Fruit fly (Drosophila melanogaster): Measurements from ENCODE around the gene CG12499.

The CG12499 gene

DNA sequence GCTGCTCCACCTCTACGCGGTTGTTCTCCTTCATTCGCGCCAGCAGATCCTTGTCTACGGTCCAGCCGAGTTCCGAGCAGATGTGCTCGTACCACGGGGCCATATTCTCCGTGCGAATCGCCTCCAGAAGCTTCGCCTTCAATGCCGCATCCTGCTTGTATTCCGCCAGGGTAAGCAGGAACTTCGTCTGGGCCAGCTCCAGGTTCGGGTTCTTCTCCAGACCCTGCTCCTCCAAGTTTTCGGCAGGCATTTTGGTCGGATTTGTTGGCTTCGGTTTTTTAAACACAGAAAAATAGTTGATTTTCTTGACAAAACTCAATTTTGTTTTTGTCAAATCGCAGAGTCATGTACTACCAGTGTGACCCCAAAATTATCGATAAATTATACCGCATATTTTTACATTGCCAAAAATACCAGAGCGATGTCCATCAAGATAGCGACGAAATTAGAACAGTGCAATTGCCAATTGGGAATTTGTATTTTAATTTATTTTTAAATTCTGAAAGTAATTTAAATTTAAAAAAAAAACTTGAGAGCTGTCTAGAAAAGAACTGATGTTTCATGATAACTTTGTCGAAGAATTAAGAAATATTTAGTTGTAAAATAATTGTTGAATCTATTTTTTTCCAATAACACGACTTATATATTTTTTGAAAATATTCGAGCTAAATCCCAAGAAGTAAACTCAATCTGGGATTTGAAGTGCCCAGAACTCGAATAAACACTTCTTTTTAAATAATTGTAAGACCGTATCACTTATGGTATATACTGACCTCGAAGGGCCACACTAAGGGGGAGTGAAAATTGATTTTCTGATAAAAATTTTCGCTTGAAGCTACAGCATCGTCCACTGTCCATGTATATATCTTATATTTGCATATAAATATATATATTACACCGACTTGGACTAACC is 15.5 kb upstream of the CG12499 start, which contains the start of the genes Rpn7 and AP-2mu (continued):
- TF ChIP-seq danr (GFP tag; IDR thresholded peaks at IDR 0.05) (no peak), trem (tag; optimal IDR thresholded peaks at IDR 0.05) (peak; percentile 21), wdn (GFP tag; IDR thresholded peaks at IDR 0.05) (no peak), CG3838 (GFP tag; optimal IDR thresholded peaks at IDR 0.05) (no peak), CG42726 (GFP tag; IDR thresholded peaks at IDR 0.05; ENCODE audit: partially characterized antibody) (no peak), CG9876 (GFP tag; optimal IDR thresholded peaks at IDR 0.05) (no peak), CkIIα-i1 (GFP tag; IDR thresholded peaks at IDR 0.05) (no peak), Ets97D (GFP tag; optimal IDR thresholded peaks at IDR 0.05) (peak; percentile 8), hbn (GFP tag; IDR thresholded peaks at IDR 0.05; ENCODE audit: partially characterized antibody) (no peak), ken (GFP tag; IDR thresholded peaks at IDR 0.05) (no peak), tgo (GFP tag; IDR thresholded peaks at IDR 0.05) (no peak), da (GFP tag; optimal IDR thresholded peaks at IDR 0.05) (no peak), CG17568 (GFP tag; optimal IDR thresholded peaks at IDR 0.05) (no peak), corto (GFP tag; optimal IDR thresholded peaks at IDR 0.05) (no peak), crol (GFP tag; IDR thresholded peaks at IDR 0.05) (no peak), CG7556 (GFP tag; optimal IDR thresholded peaks at IDR 0.05) (no peak), phol (tag; optimal IDR thresholded peaks at IDR 0.05) (peak; percentile 44), hkb (optimal IDR thresholded peaks at IDR 0.05) (no peak), hkb (GFP tag; IDR thresholded peaks at IDR 0.05) (no peak), CG12942 (GFP tag; optimal IDR thresholded peaks at IDR 0.05) (no peak), Max (GFP tag; optimal IDR thresholded peaks at IDR 0.05) (peak; percentile 39), CG8281 (tag; optimal IDR thresholded peaks at IDR 0.05) (no peak), CG15073 (GFP tag; optimal IDR thresholded peaks at IDR 0.05) (no peak), Dp (GFP tag; optimal IDR thresholded peaks at IDR 0.05) (peak; percentile 40), Oaz (GFP tag; IDR thresholded peaks at IDR 0.05) (no peak), gfzf (GFP tag; optimal IDR thresholded peaks at IDR 0.05) (peak; percentile 64), CG18599 (GFP tag; optimal IDR thresholded peaks at IDR 0.05) (no peak), CG3847 (GFP tag; IDR thresholded peaks at IDR 0.05) (no peak), CG13123 (GFP tag; optimal IDR thresholded peaks at IDR 0.05) (no peak), lola (GFP tag; optimal IDR thresholded peaks at IDR 0.05) (peak in 1 of 3 experiments; percentile 37), Ets65A (GFP tag) (peak; percentile 16), zen2 (GFP tag; IDR thresholded peaks at IDR 0.05; ENCODE audit: partially characterized antibody) (no peak), nau (GFP tag; optimal IDR thresholded peaks at IDR 0.05) (no peak), CG13775 (GFP tag; optimal IDR thresholded peaks at IDR 0.05) (peak; percentile 4), trh (GFP tag; optimal IDR thresholded peaks at IDR 0.05) (no peak), CG32532 (GFP tag; IDR thresholded peaks at IDR 0.05) (no peak), CG2889 (GFP tag; IDR thresholded peaks at IDR 0.05) (no peak), CG8924 (tag; optimal IDR thresholded peaks at IDR 0.05) (peak; percentile 18), tna (GFP tag; IDR thresholded peaks at IDR 0.05; ENCODE audit: partially characterized antibody) (no peak), tll (GFP tag; optimal IDR thresholded peaks at IDR 0.05) (peak in 1 of 2 experiments; percentile 2), D19A (tag; optimal IDR thresholded peaks at IDR 0.05) (no peak), B-H1 (GFP tag; IDR thresholded peaks at IDR 0.05) (no peak), sim (GFP tag; IDR thresholded peaks at IDR 0.05) (no peak), CG3163 (GFP tag; optimal IDR thresholded peaks at IDR 0.05) (no peak), pum (GFP tag; optimal IDR thresholded peaks at IDR 0.05) (no peak), Xbp1 (GFP tag; optimal IDR thresholded peaks at IDR 0.05) (peak; percentile 30), CG2875 (GFP tag; optimal IDR thresholded peaks at IDR 0.05) (no peak), salm (tag; optimal IDR thresholded peaks at IDR 0.05) (no peak), h (optimal IDR thresholded peaks at IDR 0.05) (no peak), Elba2 (GFP tag; optimal IDR thresholded peaks at IDR 0.05) (peak; percentile 95)
